Worm (Caenorhabditis elegans) whole organism, young adult: Measurements from ENCODE around the gene ints-13.

Experiments used
- B0261.1 ChIP-seq: sonication (generic microtip); optimal IDR thresholded peaks from 2 replicates; lab custom pipeline; 2016; ENCODE audit warnings: mild to moderate bottlenecking, missing genetic modification characterization, moderate library complexity, missing compliant biosample characterization
- C06A6.2 ChIP-seq: fragments of 200-800 bp; sonication (Bioruptor generic); conservative IDR thresholded peaks from 2 replicates; pipeline ENCODE4 v1.3.6; 2022; ENCODE audit warnings: missing genetic modification characterization, missing compliant biosample characterization
- C17E4.6 ChIP-seq: fragments of 200-800 bp; sonication (Bioruptor generic); IDR thresholded peaks from 2 replicates; pipeline ENCODE4 v1.3.6; 2022; ENCODE audit warnings: missing genetic modification reagents, missing genetic modification characterization, missing compliant biosample characterization
- D2030.7 ChIP-seq: fragments of 200-800 bp; sonication (Bioruptor generic); IDR thresholded peaks from 2 replicates; pipeline ENCODE4 v1.3.6; 2022; ENCODE audit warnings: missing genetic modification reagents, missing genetic modification characterization, missing compliant biosample characterization
- F37B4.10 ChIP-seq: fragments of 200-800 bp; sonication (Bioruptor generic); IDR thresholded peaks from 2 replicates; pipeline ENCODE4 v1.3.6; 2022; ENCODE audit warnings: missing genetic modification characterization, missing compliant biosample characterization
- F39B2.1 ChIP-seq: fragments of 200-800 bp; sonication (Bioruptor generic); IDR thresholded peaks from 2 replicates; pipeline ENCODE4 v1.3.6; 2022; ENCODE audit warnings: missing genetic modification reagents, missing genetic modification characterization, missing compliant biosample characterization
- F57C9.4 ChIP-seq: sonication (generic microtip); optimal IDR thresholded peaks from 2 replicates; lab custom pipeline; 2017; ENCODE audit warnings: mild to moderate bottlenecking, missing genetic modification characterization, missing compliant biosample characterization
- Y67H2A.10 ChIP-seq: fragments of 200-800 bp; sonication (Bioruptor generic); conservative IDR thresholded peaks from 2 replicates; pipeline ENCODE4 v1.3.6; 2022; ENCODE audit warnings: missing genetic modification reagents, missing genetic modification characterization, missing compliant biosample characterization
- Y79H2A.3 ChIP-seq: fragments of 200-800 bp; sonication (Bioruptor generic); conservative IDR thresholded peaks from 2 replicates; pipeline ENCODE4 v1.3.6; 2022; ENCODE audit warnings: missing genetic modification reagents, missing genetic modification characterization, missing compliant biosample characterization
- akir-1 ChIP-seq: fragments of 200-800 bp; sonication (Bioruptor generic); optimal IDR thresholded peaks from 2 replicates; lab custom pipeline; 2018; ENCODE audit warnings: mild to moderate bottlenecking, missing genetic modification characterization, moderate library complexity, missing compliant biosample characterization
- athp-1 ChIP-seq: sonication (generic microtip); optimal IDR thresholded peaks from 2 replicates; lab custom pipeline; 2017; ENCODE audit warnings: mild to moderate bottlenecking, missing genetic modification characterization, missing compliant biosample characterization
- attf-6 ChIP-seq: fragments of 200-800 bp; sonication (Bioruptor generic); IDR thresholded peaks from 2 replicates; pipeline ENCODE4 v1.3.6; 2022; ENCODE audit warnings: missing genetic modification reagents, missing genetic modification characterization, missing compliant biosample characterization
- bed-1 ChIP-seq: fragments of 200-800 bp; sonication (Bioruptor generic); IDR thresholded peaks from 2 replicates; pipeline ENCODE4 v1.3.6; 2022; ENCODE audit warnings: missing genetic modification reagents, missing genetic modification characterization, missing compliant biosample characterization
- bed-2 ChIP-seq: fragments of 200-800 bp; sonication (Bioruptor generic); IDR thresholded peaks from 2 replicates; pipeline ENCODE4 v1.3.6; 2022; ENCODE audit warnings: missing genetic modification reagents, missing genetic modification characterization, missing compliant biosample characterization
- ceh-100 ChIP-seq: fragments of 200-800 bp; sonication (Bioruptor generic); IDR thresholded peaks from 2 replicates; pipeline ENCODE4 v1.3.6; 2022; ENCODE audit warnings: missing genetic modification reagents, missing genetic modification characterization, missing compliant biosample characterization
- ceh-27 ChIP-seq: fragments of 200-800 bp; sonication (Bioruptor generic); optimal IDR thresholded peaks from 2 replicates; lab custom pipeline; 2018; ENCODE audit warnings: mild to moderate bottlenecking, missing genetic modification characterization, moderate library complexity, missing compliant biosample characterization
- ceh-40 ChIP-seq: fragments of 200-800 bp; sonication (Bioruptor generic); IDR thresholded peaks from 2 replicates; pipeline ENCODE4 v1.3.6; 2022; ENCODE audit warnings: missing genetic modification characterization, missing compliant biosample characterization
- ceh-79 ChIP-seq: sonication (generic microtip); optimal IDR thresholded peaks from 2 replicates; lab custom pipeline; 2017; ENCODE audit warnings: mild to moderate bottlenecking, missing genetic modification characterization, missing compliant biosample characterization
- dox-1 ChIP-seq: fragments of 200-800 bp; sonication (Bioruptor generic); IDR thresholded peaks from 2 replicates; pipeline ENCODE4 v1.3.6; 2022; ENCODE audit warnings: missing genetic modification reagents, missing genetic modification characterization, missing compliant biosample characterization
- ekl-4 ChIP-seq: fragments of 200-800 bp; sonication (Bioruptor generic); IDR thresholded peaks from 2 replicates; pipeline ENCODE4 v1.3.6; 2022; ENCODE audit warnings: missing genetic modification reagents, missing genetic modification characterization, missing compliant biosample characterization
- hsf-1 ChIP-seq: fragments of 200-800 bp; sonication (Bioruptor generic); IDR thresholded peaks from 2 replicates; pipeline ENCODE4 v1.3.6; 2022; ENCODE audit warnings: missing genetic modification reagents, missing genetic modification characterization, missing compliant biosample characterization
- lag-1 ChIP-seq: fragments of 200-800 bp; sonication (Bioruptor generic); IDR thresholded peaks from 2 replicates; pipeline ENCODE4 v1.3.6; 2022; ENCODE audit warnings: missing genetic modification reagents, missing genetic modification characterization, missing compliant biosample characterization
- let-607 ChIP-seq, 2 experiments: fragments of 200-800 bp in 1 of 2; sonication (Bioruptor generic) in 1 of 2; sonication (generic microtip) in 1 of 2; optimal IDR thresholded peaks; 2 replicates each; lab custom pipeline; 2016 to 2018; ENCODE audit warnings: mild to moderate bottlenecking in 2 of 2, missing compliant biosample characterization in 2 of 2, missing genetic modification characterization in 2 of 2, moderate library complexity in 2 of 2, missing genotype in 1 of 2
- lin-40 ChIP-seq: sonication (generic microtip); optimal IDR thresholded peaks from 2 replicates; lab custom pipeline; 2016; ENCODE audit warnings: missing genetic modification characterization, mild to moderate bottlenecking, missing compliant biosample characterization, missing genotype, missing genetic modification reagents
- lin-54 ChIP-seq: fragments of 200-800 bp; sonication (Bioruptor generic); optimal IDR thresholded peaks from 2 replicates; lab custom pipeline; 2018; ENCODE audit warnings: mild to moderate bottlenecking, missing genetic modification characterization, missing compliant biosample characterization
- lsl-1 ChIP-seq: fragments of 200-800 bp; sonication (Bioruptor generic); optimal IDR thresholded peaks from 2 replicates; lab custom pipeline; 2018; ENCODE audit warnings: mild to moderate bottlenecking, missing genetic modification characterization, moderate library complexity, missing compliant biosample characterization
- madf-10 ChIP-seq: sonication (generic microtip); optimal IDR thresholded peaks from 2 replicates; lab custom pipeline; 2016; ENCODE audit warnings: mild to moderate bottlenecking, missing genetic modification characterization, missing compliant biosample characterization
- madf-3 ChIP-seq: fragments of 200-800 bp; sonication (Bioruptor generic); IDR thresholded peaks from 2 replicates; pipeline ENCODE4 v1.3.6; 2022; ENCODE audit warnings: missing genetic modification reagents, missing genetic modification characterization, missing compliant biosample characterization
- madf-6 ChIP-seq: fragments of 200-800 bp; sonication (Bioruptor generic); IDR thresholded peaks from 2 replicates; pipeline ENCODE4 v1.3.6; 2022; ENCODE audit warnings: missing genetic modification reagents, missing genetic modification characterization, missing compliant biosample characterization
- madf-8 ChIP-seq: fragments of 200-800 bp; sonication (Bioruptor generic); conservative IDR thresholded peaks from 2 replicates; pipeline ENCODE4 v1.3.6; 2022; ENCODE audit warnings: missing genetic modification reagents, missing genetic modification characterization, missing compliant biosample characterization
- mcd-1 ChIP-seq: fragments of 200-800 bp; sonication (Bioruptor generic); IDR thresholded peaks from 2 replicates; pipeline ENCODE4 v1.3.6; 2022; ENCODE audit warnings: missing genetic modification reagents, missing genetic modification characterization, missing compliant biosample characterization
- nfya-1 ChIP-seq: sonication (generic microtip); optimal IDR thresholded peaks from 2 replicates; lab custom pipeline; 2017; ENCODE audit warnings: antibody characterized with exemption, missing compliant biosample characterization, missing genetic modification characterization, borderline replicate concordance; ENCODE audit not compliant: insufficient read depth
- nfyb-1 ChIP-seq: fragments of 200-800 bp; sonication (Bioruptor generic); IDR thresholded peaks from 2 replicates; pipeline ENCODE4 v1.3.6; 2022; ENCODE audit warnings: missing genetic modification reagents, missing genetic modification characterization, missing compliant biosample characterization
- nhr-120 ChIP-seq: fragments of 200-800 bp; sonication (Bioruptor generic); IDR thresholded peaks from 2 replicates; pipeline ENCODE4 v1.3.6; 2022; ENCODE audit warnings: missing genetic modification characterization, missing compliant biosample characterization
- nhr-179 ChIP-seq: sonication (generic microtip); optimal IDR thresholded peaks from 2 replicates; lab custom pipeline; 2016; ENCODE audit warnings: mild to moderate bottlenecking, missing genetic modification characterization, missing compliant biosample characterization
- nhr-27 ChIP-seq: fragments of 200-800 bp; sonication (Bioruptor generic); optimal IDR thresholded peaks from 2 replicates; lab custom pipeline; 2018; ENCODE audit warnings: mild to moderate bottlenecking, missing genetic modification characterization, moderate library complexity, missing compliant biosample characterization
- pbrm-1 ChIP-seq: fragments of 200-800 bp; sonication (Bioruptor generic); IDR thresholded peaks from 2 replicates; pipeline ENCODE4 v1.3.6; 2022; ENCODE audit warnings: missing genetic modification reagents, missing genetic modification characterization, missing compliant biosample characterization
- rcor-1 ChIP-seq: fragments of 200-800 bp; sonication (Bioruptor generic); IDR thresholded peaks from 2 replicates; pipeline ENCODE4 v1.3.6; 2022; ENCODE audit warnings: missing genetic modification reagents, missing genetic modification characterization, missing compliant biosample characterization
- snpc-1.3 ChIP-seq: sonication (generic microtip); optimal IDR thresholded peaks from 2 replicates; lab custom pipeline; 2017; ENCODE audit warnings: missing genetic modification characterization, mild to moderate bottlenecking, missing compliant biosample characterization, antibody characterized with exemption, moderate library complexity, missing genotype, missing genetic modification reagents; ENCODE audit not compliant: insufficient read depth
- snpc-3.4 ChIP-seq: sonication (generic microtip); optimal IDR thresholded peaks from 2 replicates; lab custom pipeline; 2017; ENCODE audit warnings: missing genetic modification characterization, mild to moderate bottlenecking, missing compliant biosample characterization, antibody characterized with exemption, moderate library complexity, missing genotype, missing genetic modification reagents
- somi-1 ChIP-seq: fragments of 200-800 bp; sonication (Bioruptor generic); optimal IDR thresholded peaks from 2 replicates; lab custom pipeline; 2018; ENCODE audit warnings: mild to moderate bottlenecking, missing genetic modification characterization, missing compliant biosample characterization
- tbp1 ChIP-seq: fragments of 200-800 bp; sonication (Bioruptor generic); optimal IDR thresholded peaks from 2 replicates; lab custom pipeline; 2018; ENCODE audit warnings: mild to moderate bottlenecking, missing genetic modification characterization, missing compliant biosample characterization
- zim-3 ChIP-seq: sonication (generic microtip); optimal IDR thresholded peaks from 2 replicates; lab custom pipeline; 2017; ENCODE audit warnings: mild to moderate bottlenecking, missing genetic modification characterization, moderate library complexity, missing compliant biosample characterization
- ztf-18 ChIP-seq: sonication (generic microtip); optimal IDR thresholded peaks from 2 replicates; lab custom pipeline; 2016; ENCODE audit warnings: missing genotype, mild to moderate bottlenecking, missing genetic modification characterization, missing compliant biosample characterization

Gene ints-13

DNA sequence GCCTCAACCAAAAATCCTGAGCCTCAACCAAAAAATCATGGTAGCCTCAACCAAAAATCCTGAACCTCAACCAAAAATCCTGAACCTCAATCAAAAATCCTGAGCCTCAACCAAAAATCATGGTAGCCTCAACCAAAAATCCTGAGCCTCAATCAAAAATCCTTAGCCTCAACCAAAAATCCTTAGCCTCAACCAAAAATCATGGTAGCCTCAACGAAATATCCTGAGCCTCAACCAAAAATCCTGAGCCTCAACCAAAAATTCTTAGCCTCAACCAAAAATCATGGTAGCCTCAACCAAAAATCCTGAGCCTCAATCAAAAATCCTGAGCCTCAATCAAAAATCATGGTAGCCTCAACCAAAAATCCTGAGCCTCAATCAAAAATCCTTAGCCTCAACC, 41.6 kb downstream of the ints-13 start:
- TF ChIP-seq madf-6, result peak; percentile 39; the same call in 1 of the 2 replicates
- TF ChIP-seq zim-3 (tag; lab: Kevin White, UChicago), result peak; percentile 100
- TF ChIP-seq dox-1 (GFP tag; lab: Robert Waterston, UW), result peak; percentile 78
- 0 out of 2 replicates have a peak, but pooled peaks have one; percentile 25 for TF ChIP-seq rcor-1 (GFP tag; lab: Robert Waterston, UW)
- 0 out of 2 replicates have a peak, but pooled peaks have one; percentile 39 for TF ChIP-seq mcd-1 (GFP tag; lab: Robert Waterston, UW)
- TF ChIP-seq attf-6 (GFP tag; lab: Robert Waterston, UW), result peak; percentile 56; the same call in 1 of the 2 replicates
- TF ChIP-seq hsf-1 (GFP tag; lab: Robert Waterston, UW), result 0 out of 2 replicates have a peak, but pooled peaks have one; percentile 26
- peak; percentile 68; the same call in 1 of the 2 replicates for TF ChIP-seq D2030.7
- peak; percentile 37; the same call in 1 of the 2 replicates for TF ChIP-seq ekl-4
- TF ChIP-seq lsl-1 (GFP tag; lab: Kevin White, UChicago), result peak; percentile 4

DNA sequence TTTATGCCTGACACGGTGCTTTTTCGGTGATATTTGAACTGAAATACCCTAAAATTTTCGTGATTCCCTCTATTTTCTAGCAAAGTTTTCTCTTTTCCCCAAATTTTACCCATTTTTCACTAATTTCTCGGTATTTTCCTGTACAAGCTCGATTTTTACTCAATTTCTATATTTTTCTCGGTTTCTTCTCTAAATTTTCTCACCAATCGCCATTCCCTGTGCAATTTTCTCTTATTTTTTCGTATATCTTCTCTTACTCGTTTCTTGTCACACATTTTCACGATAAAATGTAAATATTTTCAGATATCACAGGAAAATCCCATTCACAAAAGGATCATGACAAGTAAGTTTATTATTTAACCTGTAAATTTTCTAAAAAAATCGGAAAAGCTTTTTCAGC, 42.8 kb downstream of the ints-13 start, which contains the start of gene csn-3:
Gene csn-3, plus strand, starts transcription at position 301 of the 400 bp plus-strand sequence.
- TF ChIP-seq Y67H2A.10 (GFP tag; lab: Robert Waterston, UW), result no peak

DNA sequence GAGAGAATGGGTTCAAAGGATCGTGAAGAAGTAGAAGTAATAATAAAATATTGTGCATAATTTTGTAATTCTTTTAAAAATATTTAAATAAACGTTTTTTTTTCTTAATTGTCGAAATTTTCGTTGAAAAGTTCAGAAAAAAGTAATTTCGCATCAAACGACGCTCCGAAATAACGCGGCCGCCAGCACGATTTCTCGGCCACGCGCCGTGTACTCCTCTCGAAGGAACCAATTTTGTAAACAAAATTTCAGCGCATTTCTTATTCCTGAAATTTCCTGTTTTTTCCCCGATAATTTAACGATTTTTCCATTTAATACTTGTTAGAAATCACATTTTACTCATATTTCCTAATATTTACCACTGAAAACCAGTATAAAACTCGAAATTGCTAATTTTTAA, 45.2 kb downstream of the ints-13 start, which contains the start of gene Y38C1AA.12:
Gene Y38C1AA.12, plus strand, starts transcription at position 211 of the 400 bp plus-strand sequence.
- TF ChIP-seq lin-54 (GFP tag; lab: Kevin White, UChicago), result peak; percentile 65
- TF ChIP-seq madf-3, result peak; percentile 87
- TF ChIP-seq nhr-120 (GFP tag; lab: Robert Waterston, UW), result no peak
- peak; percentile 79 for TF ChIP-seq lin-40
- TF ChIP-seq C17E4.6 (GFP tag; lab: Robert Waterston, UW), result no peak
- no peak for TF ChIP-seq ceh-79 (tag; lab: Kevin White, UChicago)
- no peak for TF ChIP-seq lag-1 (GFP tag; lab: Robert Waterston, UW)
- TF ChIP-seq nhr-179 (tag; lab: Kevin White, UChicago), result no peak
- TF ChIP-seq snpc-3.4 (tag; lab: Kevin White, UChicago), result peak; percentile 8
- no peak for TF ChIP-seq nfya-1 (tag; lab: Kevin White, UChicago)
- TF ChIP-seq B0261.1 (tag; lab: Kevin White, UChicago), result peak; percentile 3
- TF ChIP-seq pbrm-1 (GFP tag; lab: Robert Waterston, UW), result no peak
- no peak for TF ChIP-seq F39B2.1 (GFP tag; lab: Robert Waterston, UW)
- peak; percentile 54; the same call in 1 of the 2 replicates for TF ChIP-seq Y79H2A.3 (GFP tag; lab: Robert Waterston, UW)
- TF ChIP-seq madf-8 (GFP tag; lab: Robert Waterston, UW), result no peak
- peak; percentile 69 for TF ChIP-seq madf-10
- no peak for TF ChIP-seq nhr-27 (tag; lab: Kevin White, UChicago)
- peak; percentile 31 for TF ChIP-seq F57C9.4 (tag; lab: Kevin White, UChicago)
- no peak for TF ChIP-seq bed-1 (GFP tag; lab: Robert Waterston, UW)
- TF ChIP-seq ceh-40 (GFP tag; lab: Robert Waterston, UW), result no peak
- no peak for TF ChIP-seq nfyb-1 (GFP tag; lab: Robert Waterston, UW)
- TF ChIP-seq C06A6.2 (GFP tag; lab: Robert Waterston, UW), result no peak
- peak; percentile 19 for TF ChIP-seq somi-1
- peak; percentile 77 for TF ChIP-seq athp-1 (tag; lab: Kevin White, UChicago)
- TF ChIP-seq ceh-27 (GFP tag; lab: Kevin White, UChicago), result peak; percentile 88
- TF ChIP-seq ceh-100 (GFP tag; lab: Robert Waterston, UW), result peak; percentile 67
- peak in 1 of 2 experiments; percentile 78 for TF ChIP-seq let-607 (tag; optimal IDR thresholded peaks at IDR 0.05; lab: Kevin White, UChicago)
- TF ChIP-seq tbp1 (GFP tag; lab: Kevin White, UChicago), result peak; percentile 40
- TF ChIP-seq lsl-1 (GFP tag; lab: Kevin White, UChicago), result peak; percentile 47
- no peak for TF ChIP-seq akir-1 (GFP tag; lab: Kevin White, UChicago)
- peak; percentile 26 for TF ChIP-seq ztf-18
- TF ChIP-seq F37B4.10 (GFP tag; lab: Robert Waterston, UW), result no peak
- TF ChIP-seq snpc-1.3 (tag; lab: Kevin White, UChicago), result no peak
- TF ChIP-seq dox-1 (GFP tag; lab: Robert Waterston, UW), result peak; percentile 86
- TF ChIP-seq bed-2 (GFP tag; lab: Robert Waterston, UW), result 0 out of 2 replicates have a peak, but pooled peaks have one; percentile 75
- TF ChIP-seq mcd-1 (GFP tag; lab: Robert Waterston, UW), result peak; percentile 78
